Worm (Caenorhabditis elegans): Measurements from ENCODE around the gene R04A9.1.

DNA sequence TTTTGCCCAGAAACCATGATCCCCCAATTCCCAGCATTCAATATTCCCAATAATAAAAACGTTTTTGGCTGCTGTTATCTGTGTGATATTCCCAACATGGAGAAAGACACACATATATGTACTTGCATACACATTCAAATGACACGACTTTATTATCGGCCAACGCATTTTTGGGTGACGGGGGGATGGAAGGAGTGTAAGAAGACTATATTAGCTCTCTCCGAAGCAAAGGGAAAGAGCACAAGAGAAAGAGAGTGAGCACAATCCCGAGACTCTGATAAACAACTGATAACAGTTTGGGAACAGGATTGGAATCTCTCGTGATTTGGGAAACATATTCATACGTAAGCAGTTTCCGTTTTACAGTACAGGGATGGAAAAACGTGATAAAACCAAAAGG lies 35.7 kb downstream of the R04A9.1 start:
- TF ChIP-seq snpc-4 (tag; optimal IDR thresholded peaks at IDR 0.05) (no peak), blmp-1 (tag; optimal IDR thresholded peaks at IDR 0.05; ENCODE audit: insufficient read depth) (no peak), nhr-6 (tag; optimal IDR thresholded peaks at IDR 0.05) (no peak)
